Fruit fly (Drosophila melanogaster) Kc167 (cell line): ENCODE data around the gene Elp3.

Experiments
- Myc ChIP-seq: fragments of >200 bp; optimal IDR thresholded peaks from 2 replicates; lab custom pipeline; 2017; ENCODE audit warnings: missing external identifiers
- Sin3A ChIP-seq: fragments of >200 bp; optimal IDR thresholded peaks from 2 replicates; lab custom pipeline; 2018; ENCODE audit warnings: missing external identifiers
- h ChIP-seq: fragments of >200 bp; optimal IDR thresholded peaks from 3 replicates; lab custom pipeline; 2018; ENCODE audit warnings: missing external identifiers
- insv ChIP-seq: fragments of >200 bp; optimal IDR thresholded peaks from 3 replicates; lab custom pipeline; 2018; ENCODE audit warnings: missing external identifiers
- psq ChIP-seq: fragments of >200 bp; optimal IDR thresholded peaks from 2 replicates; lab custom pipeline; 2017; ENCODE audit warnings: missing external identifiers
- ttk ChIP-seq: sonication (Bioruptor generic); optimal IDR thresholded peaks from 2 replicates; lab custom pipeline; 2017; ENCODE audit warnings: missing external identifiers

Elp3 gene

DNA sequence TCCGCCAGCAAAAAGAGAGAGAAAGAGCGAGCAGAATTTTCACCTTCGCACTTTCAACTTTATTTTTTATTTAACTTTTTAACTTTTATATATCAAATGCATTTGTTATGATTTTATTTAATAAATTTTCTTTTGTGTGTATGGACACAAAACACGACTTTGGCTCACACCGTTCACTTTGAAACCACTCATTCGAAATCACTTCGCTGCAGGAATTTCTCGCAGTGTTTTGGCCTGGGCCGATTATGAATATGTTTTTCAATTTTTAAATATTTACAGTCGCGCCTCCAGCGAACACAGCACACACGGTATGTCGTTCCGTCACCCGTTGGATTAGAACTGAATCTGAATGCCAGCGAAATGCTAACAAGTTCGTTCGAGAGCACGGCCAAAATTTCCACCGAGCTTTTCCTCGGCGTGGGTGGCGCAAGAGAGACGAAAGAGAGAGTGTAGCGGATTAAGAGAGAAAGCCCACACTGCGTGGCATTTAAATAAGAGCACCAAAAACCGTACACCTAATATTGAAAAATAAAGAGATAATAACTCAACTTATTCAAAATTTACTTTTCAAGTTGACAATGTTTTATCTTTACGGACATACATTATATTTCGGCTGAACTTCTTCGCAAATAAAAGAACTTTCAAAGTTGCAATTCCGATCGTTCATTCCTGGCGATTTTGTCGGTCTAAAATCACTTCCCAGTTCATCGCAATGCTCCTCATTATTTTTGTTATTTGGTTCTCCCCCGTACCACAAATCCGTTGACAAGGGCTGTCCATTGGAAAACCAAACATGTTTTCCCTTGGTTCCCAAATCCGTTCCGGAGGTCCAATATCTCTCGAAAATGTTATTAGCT lies 3.4 kb upstream of the Elp3 start, which contains the start of gene CG15431:
TSS of gene CG15431 (minus strand) at position 402 of the 857 bp plus-strand sequence.
- TF ChIP-seq psq (lab: Kevin White, UChicago) (no peak), insv (no peak), h (lab: Kevin White, UChicago) (no peak), ttk (lab: Kevin White, UChicago) (no peak), Sin3A (lab: Kevin White, UChicago) (no peak), Myc (no peak)

DNA sequence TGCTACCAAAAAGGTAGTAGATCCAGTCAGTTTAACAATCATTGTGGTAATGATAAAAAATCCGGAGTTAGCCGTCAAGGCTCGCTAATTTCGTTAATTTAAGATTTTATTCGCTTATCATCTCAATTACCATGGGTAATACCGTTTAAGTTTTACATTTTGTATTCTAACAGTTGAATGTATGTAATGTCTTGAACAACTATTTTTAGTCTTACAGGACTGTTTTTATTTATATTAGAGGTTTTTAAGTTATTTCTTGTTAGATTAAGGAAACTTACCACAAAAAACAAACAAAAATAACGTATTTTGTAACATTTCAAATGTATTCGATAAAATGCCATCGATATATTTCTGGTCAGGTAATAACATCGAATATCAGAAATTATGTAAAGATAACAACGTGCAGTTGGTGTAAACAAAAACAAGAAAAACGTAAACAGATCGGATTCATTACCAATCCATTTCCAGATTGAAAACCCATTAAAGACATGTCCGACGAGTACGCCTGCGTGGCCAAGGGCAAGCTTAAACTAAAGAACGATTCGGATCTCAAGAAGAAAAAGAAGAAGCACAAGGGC lies 2.4 kb upstream of the Elp3 start, which contains the start of the genes Sfp24F and CG15432:
TSS of gene Sfp24F (minus strand) at position 51 of the 578 bp plus-strand sequence.
TSS of gene CG15432 (plus strand) at position 311 of the 578 bp plus-strand sequence.
- no peak for TF ChIP-seq ttk (lab: Kevin White, UChicago)
- TF ChIP-seq insv: no peak
- no peak for TF ChIP-seq Sin3A (lab: Kevin White, UChicago)
- TF ChIP-seq Myc: no peak
- TF ChIP-seq h (lab: Kevin White, UChicago): no peak
- TF ChIP-seq psq (lab: Kevin White, UChicago): no peak

DNA sequence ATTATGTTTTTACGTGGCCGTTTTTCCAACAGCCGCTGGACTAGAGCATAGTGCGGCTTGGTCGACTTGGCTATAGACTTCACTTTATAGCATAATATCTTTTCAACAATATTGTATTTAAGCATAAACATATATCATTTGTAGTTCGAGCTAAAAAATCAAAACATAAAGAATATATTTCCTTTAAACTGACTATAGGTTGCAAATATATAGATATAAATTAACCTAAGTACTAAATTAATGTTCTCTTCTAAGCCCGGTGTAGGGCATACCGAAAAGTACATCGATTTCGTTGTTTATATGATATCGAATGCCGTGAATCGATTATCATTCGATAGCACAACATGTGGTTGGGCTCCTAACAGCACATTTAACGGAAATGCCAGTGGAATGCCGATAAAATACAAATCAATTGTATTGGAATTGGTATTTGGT lies 4.1 kb downstream of the Elp3 start, which contains the start of gene MFS18:
TSS of gene MFS18 (minus strand) at position 54 of the 435 bp plus-strand sequence.
- no peak for TF ChIP-seq Sin3A (lab: Kevin White, UChicago)
- TF ChIP-seq psq (lab: Kevin White, UChicago): peak; percentile 40
- TF ChIP-seq h (lab: Kevin White, UChicago): no peak
- no peak for TF ChIP-seq ttk (lab: Kevin White, UChicago)
- no peak for TF ChIP-seq insv
- no peak for TF ChIP-seq Myc

DNA sequence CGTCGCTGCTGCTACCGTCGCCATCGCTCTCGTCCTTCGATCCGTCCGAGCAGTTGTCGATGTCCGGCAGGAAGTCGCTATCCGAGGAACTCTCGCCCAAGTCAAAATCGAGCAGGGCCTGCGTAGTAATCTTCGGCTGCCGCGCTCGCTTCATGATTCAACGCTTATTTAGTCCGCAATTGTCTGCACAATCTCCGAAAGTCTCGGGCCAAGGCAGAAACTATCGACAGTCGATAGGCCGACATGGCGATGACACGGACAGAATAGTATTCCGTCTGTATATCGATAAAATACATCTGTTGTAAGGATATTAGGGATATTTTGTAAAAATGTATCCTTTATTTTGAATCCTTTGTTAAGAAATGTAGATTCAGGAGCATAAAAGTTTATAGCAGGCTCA lies 8.3 kb downstream of the Elp3 start, which contains the start of gene CG15439:
TSS of gene CG15439 (minus strand) at position 241 of the 400 bp plus-strand sequence.
- no peak for TF ChIP-seq ttk (lab: Kevin White, UChicago)
- TF ChIP-seq insv: no peak
- TF ChIP-seq psq (lab: Kevin White, UChicago): no peak
- TF ChIP-seq Sin3A (lab: Kevin White, UChicago): no peak

DNA sequence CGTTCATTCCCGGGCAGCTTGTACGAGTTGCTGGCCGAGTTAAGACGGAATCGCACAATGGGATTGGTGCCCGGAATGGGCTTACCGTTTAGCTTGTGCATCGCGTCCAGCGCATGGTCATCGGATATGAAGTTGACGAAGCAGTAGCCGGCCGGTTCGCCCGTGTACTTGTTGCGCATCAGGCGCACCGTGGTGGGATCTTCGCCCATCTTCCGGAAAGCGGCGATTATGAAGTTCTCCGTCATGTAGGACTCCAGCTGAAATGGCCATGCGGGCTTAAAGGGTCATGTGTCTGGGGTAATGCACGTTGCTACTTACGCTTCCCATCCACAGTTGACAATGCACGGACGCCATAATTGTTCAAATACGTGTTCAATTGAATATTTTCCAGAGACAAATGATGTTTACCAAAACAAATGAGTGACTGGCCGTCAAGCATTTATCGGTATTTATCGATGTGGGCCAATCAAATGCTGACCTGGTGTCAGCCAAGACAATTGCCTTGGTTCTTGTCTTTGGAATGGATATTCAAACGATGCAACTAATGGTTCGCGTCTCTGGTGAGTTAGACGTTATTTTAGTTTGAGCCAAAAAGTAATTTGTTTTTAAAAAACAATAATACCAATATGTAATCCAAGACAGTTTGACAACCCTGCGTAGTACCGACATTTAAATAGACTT lies 9.6 kb downstream of the Elp3 start, which contains the start of the genes Secp43 and ND-B8:
TSS of gene Secp43 (minus strand) at position 445 of the 681 bp plus-strand sequence.
TSS of gene ND-B8 (plus strand) at position 618 of the 681 bp plus-strand sequence.
- TF ChIP-seq Sin3A (lab: Kevin White, UChicago) (no peak), psq (lab: Kevin White, UChicago) (no peak), Myc (no peak), h (lab: Kevin White, UChicago) (no peak), insv (no peak), ttk (lab: Kevin White, UChicago) (no peak)

DNA sequence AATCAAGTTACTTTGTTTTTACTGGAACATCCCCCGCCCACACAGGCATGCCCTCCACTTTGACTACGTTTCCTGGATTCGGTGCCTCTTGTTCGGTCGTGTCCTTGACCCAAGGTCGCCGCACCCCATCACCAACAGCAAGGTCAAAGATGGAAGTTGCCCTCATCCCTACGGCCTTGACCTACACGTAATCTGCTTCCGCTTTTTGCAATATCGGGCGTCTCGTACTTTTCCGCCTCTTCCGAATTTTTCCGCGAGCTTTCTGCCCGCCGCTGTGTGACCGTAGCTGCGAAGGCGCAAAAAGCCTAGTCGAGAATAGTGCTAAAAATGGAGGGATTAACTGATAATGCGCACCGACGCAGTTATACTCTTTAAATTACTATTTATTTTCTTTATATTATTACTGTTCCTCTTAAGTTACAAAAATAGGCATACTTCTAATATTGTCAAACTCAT lies 12.0 kb downstream of the Elp3 start, which contains the start of gene Gs1l:
TSS of gene Gs1l (minus strand) at position 269 of the 456 bp plus-strand sequence.
- TF ChIP-seq Myc (no peak), psq (lab: Kevin White, UChicago) (no peak), h (lab: Kevin White, UChicago) (no peak), Sin3A (lab: Kevin White, UChicago) (no peak), ttk (lab: Kevin White, UChicago) (no peak), insv (no peak)

DNA sequence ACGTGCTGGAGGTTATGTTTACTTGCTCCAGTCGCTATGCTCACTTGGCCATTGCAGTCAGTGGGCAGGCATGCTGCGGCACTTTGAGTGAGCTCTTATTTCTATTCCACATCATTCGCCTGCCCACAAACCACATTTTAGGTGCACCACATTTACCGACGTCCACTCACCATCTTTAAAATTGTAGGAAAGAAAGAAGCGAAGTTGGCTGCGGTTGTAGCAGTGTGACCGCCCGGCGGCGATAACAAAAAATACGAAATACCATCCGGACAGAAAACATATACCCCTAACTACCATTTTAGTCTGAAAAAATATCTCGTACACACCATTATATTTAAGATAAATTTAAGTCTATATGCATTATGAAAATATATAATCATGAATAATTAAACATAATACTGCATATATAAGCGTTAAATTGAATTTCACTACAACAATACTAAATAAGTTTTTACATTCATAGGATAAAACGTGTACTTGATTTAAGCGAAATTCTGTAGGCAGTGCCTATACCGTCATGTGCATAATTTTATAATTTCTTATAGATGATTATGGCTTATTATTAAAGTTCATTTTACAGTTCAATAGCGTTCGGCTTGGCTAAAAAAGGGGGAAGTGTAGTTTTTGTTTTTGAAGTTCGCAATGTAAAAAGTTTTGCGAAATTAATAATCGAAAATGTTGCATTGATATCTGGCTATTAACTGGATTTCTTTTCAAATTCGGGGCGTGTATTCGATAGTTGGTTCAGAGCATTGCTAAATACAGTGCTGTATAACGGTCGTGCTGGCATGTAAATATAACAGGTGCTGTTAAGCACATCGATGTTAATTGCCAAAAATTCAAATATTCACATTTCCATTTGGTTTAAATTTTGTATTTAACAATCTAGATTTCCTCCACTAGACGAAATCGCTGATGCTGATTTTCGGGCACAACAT lies 13.9 kb downstream of the Elp3 start, which contains the start of gene RpL27A:
TSS of gene RpL27A (minus strand) at position 246 of the 938 bp plus-strand sequence.
- TF ChIP-seq Myc: no peak
- no peak for TF ChIP-seq psq (lab: Kevin White, UChicago)
- TF ChIP-seq ttk (lab: Kevin White, UChicago): no peak
- TF ChIP-seq h (lab: Kevin White, UChicago): no peak
- no peak for TF ChIP-seq insv
- no peak for TF ChIP-seq Sin3A (lab: Kevin White, UChicago)

DNA sequence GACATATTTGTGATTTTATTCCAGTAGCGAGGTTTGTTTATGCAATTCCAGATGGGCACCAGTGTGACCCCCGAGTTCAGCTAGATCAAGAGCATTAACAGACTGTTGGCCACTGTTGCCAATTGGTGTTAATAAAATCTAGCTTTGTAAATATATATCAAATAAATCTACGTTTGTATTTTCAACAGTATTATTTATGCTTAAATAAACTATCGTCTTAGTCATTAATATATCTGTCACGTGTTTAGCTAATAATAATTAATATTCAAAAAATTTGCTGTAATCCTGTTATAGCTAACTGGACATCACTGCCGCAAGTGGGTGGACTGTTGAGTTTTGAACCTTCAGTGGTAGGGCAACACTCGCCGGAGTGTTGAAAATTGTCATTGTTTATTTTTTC lies 15.0 kb downstream of the Elp3 start, which contains the start of the genes mRpL27 and CG15435:
TSS of gene mRpL27 (minus strand) at position 96 of the 400 bp plus-strand sequence.
TSS of gene CG15435 (plus strand) at position 187 of the 400 bp plus-strand sequence.
- no peak for TF ChIP-seq insv
- no peak for TF ChIP-seq Myc
- TF ChIP-seq ttk (lab: Kevin White, UChicago): no peak
- no peak for TF ChIP-seq psq (lab: Kevin White, UChicago)
- TF ChIP-seq h (lab: Kevin White, UChicago): no peak
- no peak for TF ChIP-seq Sin3A (lab: Kevin White, UChicago)

DNA sequence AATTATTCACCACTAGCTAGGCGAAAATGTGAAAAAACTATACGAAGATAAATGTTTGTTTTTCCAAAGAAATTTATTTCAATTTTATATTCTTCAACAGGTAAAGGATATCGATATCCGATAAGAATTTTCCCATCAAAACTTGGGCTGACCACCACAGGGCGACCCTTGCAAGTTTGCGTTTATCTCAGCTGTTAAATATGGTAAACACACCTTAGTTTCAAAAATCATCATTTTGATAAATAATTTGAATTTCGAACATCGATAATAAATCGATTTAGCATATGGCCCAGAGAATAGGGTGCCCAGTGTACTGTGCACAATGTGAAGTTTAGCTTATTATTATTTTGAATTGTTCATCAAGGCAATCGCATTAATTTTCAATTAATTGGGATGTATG lies 18.8 kb downstream of the Elp3 start, which contains the start of the genes CG15443 and Paris:
TSS of gene CG15443 (minus strand) at position 125 of the 400 bp plus-strand sequence.
TSS of gene Paris (plus strand) at position 289 of the 400 bp plus-strand sequence.
- TF ChIP-seq Sin3A (lab: Kevin White, UChicago) (no peak), h (lab: Kevin White, UChicago) (no peak), insv (no peak), ttk (lab: Kevin White, UChicago) (no peak), Myc (no peak), psq (lab: Kevin White, UChicago) (no peak)

DNA sequence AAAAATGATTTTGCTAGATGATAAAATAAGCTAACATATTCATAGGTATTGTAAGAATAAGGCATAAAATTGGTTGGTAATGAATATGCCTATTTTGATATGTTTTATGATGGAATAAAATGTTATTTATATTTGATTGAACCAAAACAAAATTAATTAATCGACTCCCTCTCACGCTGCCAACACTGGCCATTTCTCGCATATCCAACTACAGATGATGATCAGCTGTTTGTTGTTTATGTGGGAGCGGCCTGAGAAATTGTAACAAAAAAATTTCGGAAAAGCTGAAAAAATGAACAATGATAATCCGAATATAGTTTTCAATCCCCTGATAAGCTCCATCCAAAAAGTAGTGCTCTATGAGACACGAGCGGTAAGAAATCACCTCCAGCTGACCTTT lies 20.4 kb downstream of the Elp3 start, which contains the start of gene FIG4:
TSS of gene FIG4 (plus strand) at position 229 of the 400 bp plus-strand sequence.
- TF ChIP-seq Sin3A (lab: Kevin White, UChicago): no peak
- no peak for TF ChIP-seq insv
- TF ChIP-seq psq (lab: Kevin White, UChicago): no peak
- no peak for TF ChIP-seq h (lab: Kevin White, UChicago)
- no peak for TF ChIP-seq ttk (lab: Kevin White, UChicago)
- no peak for TF ChIP-seq Myc
